Fruit fly (Drosophila melanogaster) whole organism, embryonic: ENCODE measurements around the gene Cpr64Ab.

ENCODE experiments used
- Atf3 ChIP-seq: fragments of 200-800 bp; sonication (Bioruptor generic); optimal IDR thresholded peaks from 3 replicates; lab custom pipeline; 2016; ENCODE audit warnings: missing biosample characterization, missing genetic modification characterization
- BtbVII ChIP-seq: fragments of 200-800 bp; sonication (Bioruptor generic); optimal IDR thresholded peaks from 3 replicates; lab custom pipeline; 2017; ENCODE audit warnings: missing biosample characterization, mild to moderate bottlenecking, missing genetic modification characterization
- CG10147 ChIP-seq: fragments of 200-800 bp; sonication (Bioruptor generic); optimal IDR thresholded peaks from 2 replicates; lab custom pipeline; 2019; ENCODE audit warnings: missing biosample characterization, mild to moderate bottlenecking, missing genetic modification characterization, moderate library complexity
- CG10462 ChIP-seq: fragments of 200-800 bp; sonication (Bioruptor generic); optimal IDR thresholded peaks from 2 replicates; lab custom pipeline; 2016; ENCODE audit warnings: missing biosample characterization, missing genetic modification characterization
- CG12071 ChIP-seq: fragments of 200-800 bp; sonication (Bioruptor generic); optimal IDR thresholded peaks from 3 replicates; lab custom pipeline; 2018; ENCODE audit warnings: missing biosample characterization, mild to moderate bottlenecking, missing genetic modification characterization
- CG13287 ChIP-seq: fragments of 200-800 bp; sonication (Bioruptor generic); IDR thresholded peaks from 2 replicates; pipeline ENCODE4 v1.3.6; 2022; ENCODE audit warnings: missing biosample characterization, missing genetic modification characterization; ENCODE audit not compliant: partially characterized antibody
- CG1647 ChIP-seq: fragments of 200-800 bp; sonication (Bioruptor generic); optimal IDR thresholded peaks from 3 replicates; lab custom pipeline; 2016; ENCODE audit warnings: missing biosample characterization, missing genetic modification characterization
- CG17829 ChIP-seq: fragments of 200-800 bp; optimal IDR thresholded peaks from 2 replicates; lab custom pipeline; 2019; ENCODE audit warnings: missing biosample characterization, mild to moderate bottlenecking, missing genetic modification characterization, moderate library complexity
- CG2120 ChIP-seq: fragments of 200-800 bp; sonication (Bioruptor generic); optimal IDR thresholded peaks from 3 replicates; lab custom pipeline; 2016; ENCODE audit warnings: missing biosample characterization, missing genetic modification characterization
- CG2129 ChIP-seq: fragments of 200-800 bp; sonication (Bioruptor generic); IDR thresholded peaks from 2 replicates; pipeline ENCODE4 v1.3.6; 2022; ENCODE audit warnings: missing biosample characterization, missing genetic modification characterization; ENCODE audit not compliant: partially characterized antibody
- CG3407 ChIP-seq: fragments of 200-800 bp; sonication (Bioruptor generic); optimal IDR thresholded peaks from 2 replicates; lab custom pipeline; 2018; ENCODE audit warnings: missing biosample characterization, mild to moderate bottlenecking, missing genetic modification characterization
- CG34224 ChIP-seq: fragments of 200-800 bp; sonication (Bioruptor generic); IDR thresholded peaks from 3 replicates; pipeline ENCODE4 v1.3.6; 2022; ENCODE audit warnings: missing biosample characterization, missing genetic modification characterization; ENCODE audit not compliant: partially characterized antibody
- CG5180 ChIP-seq: fragments of 200-800 bp; sonication (Bioruptor generic); optimal IDR thresholded peaks from 3 replicates; lab custom pipeline; 2017; ENCODE audit warnings: missing biosample characterization, missing genetic modification characterization, mild to moderate bottlenecking, moderate library complexity, missing genetic modification reagents
- CG6765 ChIP-seq: fragments of 200-800 bp; sonication (Bioruptor generic); optimal IDR thresholded peaks from 3 replicates; lab custom pipeline; 2017; ENCODE audit warnings: missing biosample characterization, mild to moderate bottlenecking, missing genetic modification characterization
- CG6813 ChIP-seq: fragments of 200-800 bp; sonication (Bioruptor generic); optimal IDR thresholded peaks from 2 replicates; lab custom pipeline; 2017; ENCODE audit warnings: missing biosample characterization, missing genetic modification characterization, mild to moderate bottlenecking, moderate library complexity, missing genetic modification reagents
- CG9727 ChIP-seq: fragments of 200-800 bp; sonication (Bioruptor generic); optimal IDR thresholded peaks from 3 replicates; lab custom pipeline; 2017; ENCODE audit warnings: missing biosample characterization, mild to moderate bottlenecking, missing genetic modification characterization
- Camta ChIP-seq: fragments of 200-800 bp; sonication (Bioruptor generic); optimal IDR thresholded peaks from 2 replicates; lab custom pipeline; 2016; ENCODE audit warnings: missing biosample characterization, missing genetic modification characterization
- CoRest ChIP-seq: fragments of 200-800 bp; sonication (Bioruptor generic); optimal IDR thresholded peaks from 3 replicates; lab custom pipeline; 2018; ENCODE audit warnings: missing biosample characterization, mild to moderate bottlenecking, missing genetic modification characterization, moderate library complexity
- Dip3 ChIP-seq: fragments of 200-800 bp; sonication (Bioruptor generic); optimal IDR thresholded peaks from 3 replicates; lab custom pipeline; 2016; ENCODE audit warnings: missing biosample characterization, missing genetic modification characterization
- Doc3 ChIP-seq: fragments of 200-800 bp; sonication (Bioruptor generic); IDR thresholded peaks from 3 replicates; pipeline ENCODE4 v1.3.6; 2022; ENCODE audit warnings: missing biosample characterization, missing genetic modification characterization; ENCODE audit not compliant: partially characterized antibody
- Ets97D ChIP-seq: fragments of 200-800 bp; sonication (Bioruptor generic); optimal IDR thresholded peaks from 3 replicates; lab custom pipeline; 2016; ENCODE audit warnings: missing biosample characterization, missing genetic modification characterization
- Gsc ChIP-seq: fragments of 200-800 bp; sonication (Bioruptor generic); IDR thresholded peaks from 2 replicates; pipeline ENCODE4 v1.3.6; 2022; ENCODE audit warnings: missing biosample characterization, missing genetic modification characterization
- HLH54F ChIP-seq: fragments of 200-800 bp; sonication (Bioruptor generic); optimal IDR thresholded peaks from 3 replicates; lab custom pipeline; 2016; ENCODE audit warnings: missing biosample characterization, missing genetic modification characterization
- HmgD ChIP-seq: fragments of 200-800 bp; sonication (Bioruptor generic); optimal IDR thresholded peaks from 3 replicates; lab custom pipeline; 2016; ENCODE audit warnings: missing biosample characterization, missing genetic modification characterization
- Mad ChIP-seq: fragments of 200-800 bp; sonication (Bioruptor generic); optimal IDR thresholded peaks from 2 replicates; lab custom pipeline; 2016; ENCODE audit warnings: missing biosample characterization, missing genetic modification characterization
- Vsx1 ChIP-seq: fragments of 200-800 bp; sonication (Bioruptor generic); optimal IDR thresholded peaks from 2 replicates; lab custom pipeline; 2017; ENCODE audit warnings: missing biosample characterization, mild to moderate bottlenecking, missing genetic modification characterization, missing genetic modification reagents
- ara ChIP-seq: fragments of 200-800 bp; sonication (Bioruptor generic); IDR thresholded peaks from 2 replicates; pipeline ENCODE4 v1.3.6; 2022; ENCODE audit warnings: missing biosample characterization, missing genetic modification characterization
- ato ChIP-seq: fragments of 200-800 bp; sonication (Bioruptor generic); IDR thresholded peaks from 2 replicates; pipeline ENCODE4 v1.3.6; 2022; ENCODE audit warnings: missing biosample characterization, missing genetic modification characterization; ENCODE audit not compliant: partially characterized antibody
- bbx ChIP-seq: fragments of 200-800 bp; sonication (Bioruptor generic); IDR thresholded peaks from 2 replicates; pipeline ENCODE4 v1.3.6; 2022; ENCODE audit warnings: missing biosample characterization, missing genetic modification characterization; ENCODE audit not compliant: partially characterized antibody
- chinmo ChIP-seq: fragments of 200-800 bp; sonication (Bioruptor generic); IDR thresholded peaks from 4 replicates; pipeline ENCODE4 v1.3.6; 2022; ENCODE audit warnings: missing biosample characterization, missing genetic modification characterization; ENCODE audit not compliant: partially characterized antibody
- dan ChIP-seq: fragments of 200-800 bp; sonication (Bioruptor generic); IDR thresholded peaks from 2 replicates; pipeline ENCODE4 v1.3.6; 2022; ENCODE audit warnings: missing biosample characterization, missing genetic modification characterization
- ems ChIP-seq: fragments of 200-800 bp; sonication (Bioruptor generic); optimal IDR thresholded peaks from 3 replicates; lab custom pipeline; 2016; ENCODE audit warnings: missing biosample characterization, missing genetic modification characterization
- esg ChIP-seq: fragments of 200-800 bp; sonication (Bioruptor generic); conservative IDR thresholded peaks from 2 replicates; pipeline ENCODE4 v1.3.6; 2022; ENCODE audit warnings: missing biosample characterization, missing genetic modification characterization
- fu2 ChIP-seq: fragments of 200-800 bp; sonication (Bioruptor generic); optimal IDR thresholded peaks from 2 replicates; lab custom pipeline; 2016; ENCODE audit warnings: missing biosample characterization, missing genetic modification characterization
- gcm2 ChIP-seq: fragments of 200-800 bp; sonication (Bioruptor generic); optimal IDR thresholded peaks from 2 replicates; lab custom pipeline; 2016; ENCODE audit warnings: missing biosample characterization, missing genetic modification characterization
- grau ChIP-seq: fragments of 200-800 bp; optimal IDR thresholded peaks from 3 replicates; lab custom pipeline; 2019; ENCODE audit warnings: missing biosample characterization, mild to moderate bottlenecking, missing genetic modification characterization, moderate library complexity
- hbn ChIP-seq: fragments of 200-800 bp; sonication (Bioruptor generic); IDR thresholded peaks from 2 replicates; pipeline ENCODE4 v1.3.6; 2022; ENCODE audit warnings: missing biosample characterization, missing genetic modification characterization; ENCODE audit not compliant: partially characterized antibody
- hkb ChIP-seq, 2 experiments: fragments of 200-800 bp in 1 of 2; fragments of >200 bp in 1 of 2; sonication (Bioruptor generic) in 1 of 2; IDR thresholded peaks in 1 of 2; optimal IDR thresholded peaks in 1 of 2; 2 replicates each; pipeline versions ENCODE4 v1.3.6 to Lab custom; 2017 to 2022; ENCODE audit warnings: missing biosample characterization in 1 of 2, missing genetic modification characterization in 1 of 2
- lmd ChIP-seq: fragments of 200-800 bp; sonication (Bioruptor generic); IDR thresholded peaks from 2 replicates; pipeline ENCODE4 v1.3.6; 2022; ENCODE audit warnings: missing biosample characterization, missing genetic modification characterization
- phol ChIP-seq: fragments of 200-800 bp; sonication (Bioruptor generic); optimal IDR thresholded peaks from 3 replicates; lab custom pipeline; 2018; ENCODE audit warnings: missing biosample characterization, mild to moderate bottlenecking, missing genetic modification characterization, moderate library complexity
- repo ChIP-seq: fragments of 200-800 bp; sonication (Bioruptor generic); optimal IDR thresholded peaks from 2 replicates; lab custom pipeline; 2016; ENCODE audit warnings: missing biosample characterization, missing genetic modification characterization
- sqz ChIP-seq: fragments of 200-800 bp; sonication (Bioruptor generic); optimal IDR thresholded peaks from 3 replicates; lab custom pipeline; 2018; ENCODE audit warnings: missing biosample characterization, mild to moderate bottlenecking, missing genetic modification characterization
- trem ChIP-seq: fragments of 200-800 bp; optimal IDR thresholded peaks from 3 replicates; lab custom pipeline; 2019; ENCODE audit warnings: missing biosample characterization, mild to moderate bottlenecking, missing genetic modification characterization, moderate library complexity
- tup ChIP-seq: fragments of 200-800 bp; sonication (Bioruptor generic); optimal IDR thresholded peaks from 2 replicates; lab custom pipeline; 2016; ENCODE audit warnings: missing biosample characterization, mild to moderate bottlenecking, missing genetic modification characterization, moderate library complexity
- tx ChIP-seq: fragments of 200-800 bp; sonication (Bioruptor generic); optimal IDR thresholded peaks from 2 replicates; lab custom pipeline; 2016; ENCODE audit warnings: missing biosample characterization, missing genetic modification characterization
- unpg ChIP-seq: fragments of 200-800 bp; sonication (Bioruptor generic); optimal IDR thresholded peaks from 3 replicates; lab custom pipeline; 2018; ENCODE audit warnings: missing biosample characterization, mild to moderate bottlenecking, missing genetic modification characterization, moderate library complexity
- vfl ChIP-seq: fragments of 200-800 bp; sonication (Bioruptor generic); optimal IDR thresholded peaks from 2 replicates; lab custom pipeline; 2016; ENCODE audit warnings: missing biosample characterization, missing genetic modification characterization
- vvl ChIP-seq: fragments of 200-800 bp; sonication (Bioruptor generic); IDR thresholded peaks from 2 replicates; pipeline ENCODE4 v1.3.6; 2022; ENCODE audit warnings: missing biosample characterization, missing genetic modification characterization
- z ChIP-seq: fragments of 200-800 bp; sonication (Bioruptor generic); IDR thresholded peaks from 3 replicates; pipeline ENCODE4 v1.3.6; 2022; ENCODE audit warnings: missing biosample characterization, missing genetic modification characterization

Gene Cpr64Ab

DNA sequence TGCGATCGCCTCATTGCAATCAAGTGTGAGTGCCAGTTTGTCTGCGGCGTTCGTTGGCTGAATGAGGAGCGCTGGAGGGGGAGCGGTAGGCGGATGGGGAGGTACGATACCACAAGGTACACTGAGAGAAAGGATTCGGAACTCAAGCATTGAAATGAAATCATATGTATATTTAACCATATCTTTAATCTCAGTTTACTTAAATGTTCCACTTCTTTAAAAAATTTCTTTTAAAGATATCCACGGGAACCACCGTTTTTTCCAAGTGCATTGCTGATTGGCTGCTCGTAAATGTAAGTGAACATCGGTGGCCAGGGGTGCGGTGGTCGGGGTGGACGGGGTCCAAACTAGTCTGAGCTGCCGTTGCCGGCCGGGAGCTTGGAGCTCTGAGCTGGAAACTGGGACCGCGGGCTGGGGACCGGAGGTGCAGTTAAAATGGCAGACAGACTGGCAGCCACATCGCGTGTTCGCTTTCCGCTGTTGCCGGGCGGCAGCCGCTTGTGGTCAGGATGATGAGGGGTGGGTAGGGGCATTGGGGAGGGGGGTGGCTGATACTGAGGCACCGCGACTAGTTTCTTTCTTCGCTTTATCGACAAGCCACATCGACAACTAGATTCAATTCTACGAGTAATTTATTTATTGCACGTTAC lies 17.0 kb upstream of the Cpr64Ab start (continued):
- TF ChIP-seq CG3407 (GFP tag; lab: Kevin White, UChicago) (peak; percentile 96), HLH54F (GFP tag; lab: Kevin White, UChicago) (peak; percentile 86), CG10147 (GFP tag; lab: Kevin White, UChicago) (peak; percentile 88), CG34224 (GFP tag; lab: Robert Waterston, UW) (no peak), ara (GFP tag; lab: Robert Waterston, UW) (peak; percentile 98), Ets97D (peak; percentile 85), CG6765 (GFP tag; lab: Kevin White, UChicago) (peak; percentile 42), CG2120 (GFP tag; lab: Kevin White, UChicago) (peak; percentile 73), Gsc (GFP tag; lab: Robert Waterston, UW) (peak; percentile 94), chinmo (GFP tag; lab: Robert Waterston, UW) (no peak), Camta (GFP tag; lab: Kevin White, UChicago) (peak; percentile 93), CG10462 (GFP tag; lab: Kevin White, UChicago) (peak; percentile 92), HmgD (GFP tag; lab: Kevin White, UChicago) (peak; percentile 77), z (GFP tag; lab: Robert Waterston, UW) (peak; percentile 73), CG2129 (GFP tag; lab: Robert Waterston, UW) (no peak), gcm2 (GFP tag; lab: Kevin White, UChicago) (peak; percentile 88), CG13287 (no peak), CG9727 (GFP tag; lab: Kevin White, UChicago) (peak; percentile 97), unpg (peak; percentile 97), phol (peak; percentile 96), dan (GFP tag; lab: Robert Waterston, UW) (peak; percentile 87), Doc3 (GFP tag; lab: Robert Waterston, UW) (no peak), hbn (GFP tag; lab: Robert Waterston, UW) (no peak), CG5180 (GFP tag; lab: Kevin White, UChicago) (peak; percentile 92), ato (no peak), ems (GFP tag; lab: Kevin White, UChicago) (peak; percentile 95), bbx (GFP tag; lab: Robert Waterston, UW) (no peak), CG17829 (tag; lab: Kevin White, UChicago) (peak; percentile 97), CG6813 (GFP tag; lab: Kevin White, UChicago) (peak; percentile 95), fu2 (peak; percentile 84), Vsx1 (peak; percentile 99), vfl (GFP tag; lab: Kevin White, UChicago) (peak; percentile 70), Atf3 (GFP tag; lab: Kevin White, UChicago) (peak; percentile 97), CoRest (tag; lab: Kevin White, UChicago) (peak; percentile 97), vvl (peak; percentile 99), grau (tag; lab: Kevin White, UChicago) (peak; percentile 94), sqz (GFP tag; lab: Kevin White, UChicago) (peak; percentile 92), Mad (peak; percentile 93), tx (GFP tag; lab: Kevin White, UChicago) (peak; percentile 94), CG12071 (GFP tag; lab: Kevin White, UChicago) (peak; percentile 94), esg (peak; percentile 98), tup (GFP tag; lab: Kevin White, UChicago) (peak; percentile 91), hkb (optimal IDR thresholded peaks at IDR 0.05; lab: Kevin White, UChicago) (no peak), hkb (GFP tag; IDR thresholded peaks at IDR 0.05; lab: Robert Waterston, UW) (peak; percentile 98), trem (tag; lab: Kevin White, UChicago) (peak; percentile 94), repo (peak; percentile 88), Dip3 (GFP tag; lab: Kevin White, UChicago) (peak; percentile 70), BtbVII (GFP tag; lab: Kevin White, UChicago) (peak; percentile 90), lmd (GFP tag; lab: Robert Waterston, UW) (peak; percentile 97), CG1647 (peak; percentile 88)
